Fruit fly (Drosophila melanogaster): ENCODE results near the gene Rpp14b.
A peak's percentile ranks its signal among the peaks of the same experiment; 100 is the strongest.

Rpp14b gene

DNA sequence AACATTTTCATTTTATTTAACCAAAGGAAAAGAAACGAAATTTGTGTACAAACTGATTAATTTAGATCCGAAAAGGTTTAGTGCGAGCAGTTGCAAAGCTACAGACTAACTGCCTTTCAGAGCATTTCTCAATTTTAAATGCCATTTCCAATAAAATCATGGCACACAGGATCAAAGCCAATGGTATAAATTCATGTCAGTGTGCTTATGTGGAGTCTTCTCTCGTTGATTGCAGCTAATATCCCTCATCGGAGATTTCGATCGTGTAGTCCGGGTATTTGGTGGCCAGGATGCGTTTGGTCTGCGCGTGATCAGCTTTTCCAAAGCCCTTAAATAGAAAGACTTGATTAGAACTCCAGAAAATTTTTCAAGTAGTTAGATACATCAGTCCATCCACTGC is 17.1 kb upstream of the Rpp14b start, which contains the start of gene janB:
janB (minus strand) TSS at position 101 of the 400 bp plus-strand sequence.
- TF ChIP-seq CTCF (optimal IDR thresholded peaks at IDR 0.05) (no peak), CG8478 (optimal IDR thresholded peaks at IDR 0.05) (no peak)

DNA sequence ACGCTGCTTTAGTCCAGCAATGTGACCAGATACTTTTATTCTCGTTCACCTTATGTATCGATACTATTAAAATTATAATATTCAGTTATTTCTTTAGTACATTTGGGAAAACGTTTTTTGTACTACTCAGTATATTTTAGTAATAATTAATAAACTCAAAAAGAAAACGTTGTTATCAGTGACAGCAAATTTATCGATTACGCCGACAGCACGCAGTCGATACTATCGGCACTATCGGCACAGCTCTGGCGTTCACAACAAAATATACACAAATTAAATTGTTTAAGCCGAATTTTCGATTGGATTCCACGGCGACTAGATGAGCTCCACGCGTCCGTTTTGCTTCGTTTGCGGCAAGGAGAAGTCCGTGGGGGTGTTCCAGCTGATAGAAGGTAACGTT is 16.3 kb upstream of the Rpp14b start, which contains the start of the genes janA, Sry-alpha and Sry-beta:
janA (minus strand) TSS at position 40 of the 400 bp plus-strand sequence.
Sry-alpha (plus strand) TSS at position 226 of the 400 bp plus-strand sequence.
Sry-beta (plus strand) TSS at position 226 of the 400 bp plus-strand sequence.
- no peak for TF ChIP-seq CG8478 (optimal IDR thresholded peaks at IDR 0.05)
- no peak for TF ChIP-seq CTCF (optimal IDR thresholded peaks at IDR 0.05)

DNA sequence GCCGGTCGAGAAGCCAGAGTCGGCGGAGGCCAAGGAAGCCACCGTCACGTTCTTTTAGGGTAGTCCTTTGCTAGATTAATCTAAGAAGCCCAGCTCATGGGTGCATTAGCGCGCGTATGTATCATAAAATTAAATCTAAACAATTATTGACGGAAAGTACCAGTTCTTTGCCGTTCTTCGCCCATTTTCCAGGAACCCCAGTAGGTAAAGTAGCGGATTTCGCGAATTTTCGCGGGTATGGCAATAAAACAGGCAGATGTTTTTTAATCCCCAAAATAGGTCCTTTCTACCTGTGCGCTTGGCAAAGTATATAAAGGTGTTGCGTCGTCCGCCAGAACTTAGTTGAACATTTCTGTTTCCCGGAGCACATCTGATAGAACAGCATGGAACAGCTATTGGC is 14.9 kb upstream of the Rpp14b start:
- TF ChIP-seq CTCF (optimal IDR thresholded peaks at IDR 0.05) (no peak), CG8478 (optimal IDR thresholded peaks at IDR 0.05) (no peak)

DNA sequence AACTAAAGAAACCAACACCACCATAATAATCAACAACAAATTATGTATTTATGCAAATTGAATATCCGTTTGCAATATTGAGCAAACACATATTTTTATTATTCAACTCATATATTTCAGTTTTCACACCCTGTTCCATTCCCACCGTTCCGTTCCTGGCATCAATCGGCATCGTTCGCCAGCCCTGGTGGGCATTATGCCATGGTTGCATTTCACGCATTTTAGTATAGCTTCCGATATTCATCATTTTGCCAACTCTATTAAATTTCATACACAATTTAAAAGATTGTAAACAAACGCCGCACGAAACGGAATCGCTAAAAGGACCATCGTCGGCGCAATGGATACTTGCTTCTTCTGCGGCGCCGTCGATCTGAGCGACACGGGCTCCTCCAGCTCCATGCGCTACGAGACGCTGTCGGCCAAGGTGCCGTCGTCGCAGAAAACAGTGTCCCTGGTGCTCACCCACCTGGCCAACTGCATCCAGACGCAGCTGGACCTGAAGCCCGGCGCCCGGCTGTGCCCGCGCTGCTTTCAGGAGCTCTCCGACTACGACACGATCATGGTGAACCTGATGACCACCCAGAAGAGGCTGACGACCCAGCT is 12.5 kb upstream of the Rpp14b start, which contains the start of gene Sry-delta:
Sry-delta (plus strand) TSS at position 203 of the 606 bp plus-strand sequence.
- TF ChIP-seq CG8478 (optimal IDR thresholded peaks at IDR 0.05) = no peak
- TF ChIP-seq CTCF (optimal IDR thresholded peaks at IDR 0.05) = peak; percentile 10 to 34

DNA sequence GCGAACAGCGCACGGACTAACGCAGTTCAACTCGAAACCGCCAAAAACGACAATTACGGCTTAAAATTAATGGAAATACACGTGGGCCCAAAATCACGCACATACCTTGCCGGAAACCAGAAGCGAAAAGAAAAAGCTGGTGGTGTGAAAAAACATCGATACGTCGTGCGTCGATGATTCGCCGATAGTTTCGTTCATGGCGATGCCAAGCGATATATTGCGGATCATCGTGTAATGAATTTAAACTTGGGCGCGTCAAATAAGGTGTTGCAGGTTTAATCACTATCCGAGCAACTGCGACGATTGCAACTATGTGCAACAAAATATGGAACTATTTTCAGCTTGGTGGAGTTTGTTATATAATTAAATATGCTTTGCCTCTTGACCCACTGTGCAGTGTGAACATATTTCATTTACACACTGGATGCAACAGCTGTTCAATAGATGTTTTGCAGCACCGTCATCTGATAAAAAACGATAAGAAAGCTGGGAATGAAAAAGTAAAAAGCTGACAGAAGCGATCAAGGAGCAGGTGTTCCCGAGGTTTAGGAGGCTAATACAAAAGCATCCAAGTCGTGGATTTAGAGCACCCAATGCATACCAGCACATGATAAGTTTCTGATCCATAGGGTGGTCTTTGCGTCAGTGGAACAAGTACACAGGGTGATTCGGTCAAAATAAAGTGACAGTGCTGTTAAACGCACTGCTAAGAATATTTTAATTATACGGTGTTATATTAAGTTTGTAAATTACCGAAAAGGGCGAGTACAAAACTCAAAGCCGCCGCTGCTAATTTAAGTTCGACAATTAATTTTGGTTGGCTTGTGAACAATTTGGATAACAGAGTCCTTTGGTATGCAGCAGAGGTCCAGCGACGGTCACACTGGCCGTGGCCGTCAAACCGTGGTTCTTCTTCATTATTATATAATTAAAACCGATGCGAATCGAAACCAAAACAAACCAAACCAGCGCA is 9.4 kb upstream of the Rpp14b start, which contains the start of the genes RpL32 and CG7943:
RpL32 (minus strand) TSS at position 133 of the 973 bp plus-strand sequence.
CG7943 (plus strand) TSS at position 442 of the 973 bp plus-strand sequence.
- TF ChIP-seq CTCF (optimal IDR thresholded peaks at IDR 0.05) (peak in 1 of 2 experiments; percentile 41), CG8478 (optimal IDR thresholded peaks at IDR 0.05) (no peak)

DNA sequence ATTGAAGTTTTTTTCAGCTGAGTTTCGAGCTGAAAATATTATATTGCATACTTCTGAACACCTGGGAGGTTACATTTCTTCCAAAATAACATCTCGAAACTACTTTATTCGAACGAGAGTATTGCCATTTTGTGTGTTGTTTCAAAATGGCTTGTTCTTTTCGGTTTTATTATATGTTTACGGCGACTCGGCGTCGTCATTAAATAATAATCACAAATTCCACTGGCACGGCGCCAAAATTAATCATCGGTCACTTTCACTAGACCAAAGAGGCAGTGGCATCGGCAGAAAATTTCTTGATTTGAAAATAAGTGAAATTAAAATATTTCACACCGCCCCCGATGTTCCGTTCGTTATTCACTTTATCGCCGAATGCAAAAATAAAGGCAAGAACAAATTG is 5.3 kb upstream of the Rpp14b start:
- no peak for TF ChIP-seq CTCF (optimal IDR thresholded peaks at IDR 0.05)
- no peak for TF ChIP-seq CG8478 (optimal IDR thresholded peaks at IDR 0.05)

DNA sequence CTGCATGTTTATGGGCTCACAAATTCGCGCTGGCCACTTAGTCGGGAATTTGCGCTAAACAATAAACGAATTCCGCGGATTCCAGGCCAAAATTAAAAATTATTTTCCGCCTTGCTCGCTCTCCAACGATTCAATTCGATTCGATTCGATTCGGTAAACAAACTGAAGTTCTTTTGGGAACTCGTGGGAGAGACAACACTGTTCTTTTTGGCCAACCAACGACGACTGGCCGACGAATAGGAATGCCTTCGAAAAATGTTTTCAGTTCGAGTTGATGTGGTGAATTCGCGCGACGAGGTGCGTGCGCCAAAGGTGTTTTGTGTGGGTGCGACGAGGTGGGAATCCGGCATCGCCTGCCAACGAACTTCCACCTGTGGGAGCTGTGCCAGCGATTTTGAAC is 3.8 kb upstream of the Rpp14b start, which contains the start of gene CG15528:
CG15528 (minus strand) TSS at position 180 of the 400 bp plus-strand sequence.
- TF ChIP-seq CTCF (optimal IDR thresholded peaks at IDR 0.05) = no peak
- no peak for TF ChIP-seq CG8478 (optimal IDR thresholded peaks at IDR 0.05)

DNA sequence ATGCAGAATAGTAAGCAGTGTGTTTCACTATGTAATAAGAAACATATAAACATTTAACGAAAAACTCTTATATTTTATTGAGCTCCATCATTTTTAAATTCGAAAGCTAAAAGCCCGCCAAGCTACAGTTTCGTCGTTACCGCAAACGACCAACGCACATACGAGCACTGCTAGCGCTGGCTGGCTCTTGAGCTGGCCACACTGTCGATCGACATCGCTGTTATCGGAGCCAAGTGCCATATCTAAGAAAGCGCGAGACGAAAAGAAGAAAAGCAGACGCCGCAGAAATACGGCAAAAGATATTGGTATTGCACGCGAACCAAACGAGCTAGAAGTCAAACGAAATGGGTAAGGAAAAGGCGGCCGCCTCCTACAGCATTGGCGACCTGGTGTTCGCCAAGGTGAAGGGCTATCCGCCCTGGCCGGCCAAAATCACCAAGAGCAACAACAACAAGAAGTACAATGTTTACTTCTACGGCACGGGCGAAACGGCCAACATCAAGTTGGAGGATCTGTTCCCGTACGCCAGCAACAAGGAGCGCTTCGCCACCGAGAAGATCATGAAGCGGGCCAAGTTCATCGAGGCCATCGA is 3.2 kb upstream of the Rpp14b start, which contains the start of gene Jasper:
Jasper (plus strand) TSS at position 60 of the 592 bp plus-strand sequence.
- TF ChIP-seq CG8478 (optimal IDR thresholded peaks at IDR 0.05) (no peak), CTCF (optimal IDR thresholded peaks at IDR 0.05) (peak; percentile 10 to 43)

DNA sequence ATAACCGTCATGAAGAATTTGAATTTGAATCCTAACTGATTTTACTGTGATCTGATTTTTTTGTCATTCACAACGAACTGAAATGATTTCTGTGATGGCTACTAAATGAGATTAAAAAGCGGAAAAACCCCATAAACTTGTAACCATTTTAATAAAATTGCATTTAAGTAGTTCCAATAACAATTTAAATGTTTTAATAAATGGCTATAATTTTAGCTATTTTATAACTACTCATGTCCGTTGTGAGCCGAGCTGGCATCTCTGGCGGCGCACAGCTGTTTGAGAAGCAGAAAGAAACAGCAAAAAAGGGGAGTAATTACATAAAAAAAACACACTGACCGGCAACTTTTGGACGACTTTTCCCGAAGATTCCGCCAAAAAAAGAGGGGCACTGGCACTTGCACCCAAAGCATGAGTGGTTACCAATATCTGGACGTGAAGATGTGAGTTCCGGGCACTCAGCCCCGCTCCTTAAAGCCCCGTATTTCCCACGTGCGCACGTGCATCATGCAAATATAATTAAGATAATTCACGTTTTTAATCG is 907 bp downstream of the Rpp14b start, which contains the start of the genes CG7950 and Rpp14a:
CG7950 (plus strand) TSS at position 268 of the 544 bp plus-strand sequence.
Rpp14a (plus strand) TSS at position 268 of the 544 bp plus-strand sequence.
- TF ChIP-seq CG8478 (optimal IDR thresholded peaks at IDR 0.05) (no peak), CTCF (optimal IDR thresholded peaks at IDR 0.05) (no peak)

DNA sequence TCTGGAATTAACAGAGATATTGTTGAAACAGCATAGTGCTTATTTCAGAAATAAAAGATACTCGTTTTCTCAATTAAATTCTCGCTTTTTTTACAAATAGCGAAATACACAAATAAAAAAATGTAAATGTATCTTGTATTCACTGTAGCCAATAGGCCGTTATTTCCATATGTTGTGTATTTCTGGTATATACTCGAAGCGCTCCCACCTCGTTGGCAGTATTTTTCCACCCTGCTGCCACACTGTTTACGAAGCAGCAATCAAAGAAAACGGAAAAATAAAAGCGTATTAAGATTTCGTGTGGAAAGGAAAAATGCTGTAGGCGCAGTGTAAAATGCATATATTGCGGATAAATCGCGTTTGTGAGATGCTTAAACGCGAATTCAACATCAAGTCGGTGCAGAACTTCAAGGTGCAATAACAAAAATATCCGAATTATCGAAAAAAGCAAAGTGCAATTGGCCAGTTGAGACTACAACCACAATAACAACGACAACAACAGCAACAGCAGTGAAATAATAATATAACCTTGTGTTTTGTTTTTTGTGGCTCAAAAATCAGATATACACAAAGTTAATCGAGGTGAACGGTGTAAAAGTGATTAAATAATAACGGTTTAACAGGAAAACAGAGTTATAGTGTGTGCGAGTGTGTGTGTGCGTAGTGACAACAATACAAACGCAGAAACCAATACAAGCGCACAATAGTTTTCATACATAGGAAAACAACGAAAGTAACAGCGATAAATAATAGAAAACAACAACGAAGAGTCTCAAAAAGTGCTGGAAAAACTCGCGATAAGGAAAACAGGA is 2.5 kb downstream of the Rpp14b start, which contains the start of gene sima:
sima (plus strand) TSS at position 255 of the 812 bp plus-strand sequence.
- TF ChIP-seq CTCF (optimal IDR thresholded peaks at IDR 0.05) (peak in 1 of 2 experiments; percentile 20), CG8478 (optimal IDR thresholded peaks at IDR 0.05) (no peak)

DNA sequence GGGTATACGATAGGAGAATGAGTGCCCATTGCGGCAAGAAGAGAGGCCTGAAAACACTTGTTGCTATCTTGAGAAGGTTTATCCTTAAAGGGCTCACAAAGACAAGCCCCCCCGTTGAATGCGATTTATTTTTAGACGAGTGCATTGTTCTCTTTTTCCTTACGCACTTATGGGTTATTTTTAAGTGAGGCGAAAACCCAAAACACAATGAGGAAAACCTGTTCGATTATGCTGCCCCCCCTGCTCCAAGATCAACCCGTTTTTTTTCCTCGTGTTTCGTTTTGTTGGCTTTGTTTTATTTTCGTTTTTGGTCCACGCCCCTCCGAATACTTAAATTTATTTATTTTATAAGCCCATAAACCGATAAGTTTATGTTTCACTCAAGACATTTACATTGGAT is 4.2 kb downstream of the Rpp14b start:
- no peak for TF ChIP-seq CG8478 (optimal IDR thresholded peaks at IDR 0.05)
- TF ChIP-seq CTCF (optimal IDR thresholded peaks at IDR 0.05) = no peak

DNA sequence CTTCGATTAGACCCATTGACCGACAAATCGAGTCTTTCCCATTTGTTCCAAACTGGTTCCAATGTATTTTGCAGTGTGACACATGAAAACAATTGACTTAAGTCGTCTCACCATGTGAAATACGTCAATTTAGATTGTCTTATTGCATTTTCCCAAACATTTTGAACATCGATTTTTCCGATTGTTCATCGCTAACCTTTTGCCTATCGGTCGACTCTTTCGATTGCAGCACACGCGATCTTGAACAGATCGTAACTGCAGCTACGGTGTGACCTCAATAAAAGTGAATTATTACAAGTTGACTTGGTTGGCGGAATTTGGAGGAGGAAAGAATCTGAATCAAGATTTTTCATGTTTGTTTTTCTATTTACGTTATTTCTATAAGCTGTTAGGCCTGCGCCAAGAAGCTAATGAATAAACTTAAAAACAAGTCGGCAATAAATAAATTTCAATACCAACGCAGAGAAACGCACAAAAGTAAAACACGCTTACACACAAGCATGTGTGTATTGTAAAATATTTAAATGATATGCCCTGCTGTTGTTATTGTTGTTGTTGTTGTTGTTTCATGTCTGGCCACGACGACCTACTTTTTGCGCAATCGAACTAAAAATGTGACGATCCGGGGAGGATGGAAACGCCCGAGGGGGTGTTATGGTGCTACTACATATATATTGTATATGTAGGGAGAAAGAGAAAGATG is 4.8 kb downstream of the Rpp14b start:
- TF ChIP-seq CTCF (optimal IDR thresholded peaks at IDR 0.05) = no peak
- TF ChIP-seq CG8478 (optimal IDR thresholded peaks at IDR 0.05) = no peak

DNA sequence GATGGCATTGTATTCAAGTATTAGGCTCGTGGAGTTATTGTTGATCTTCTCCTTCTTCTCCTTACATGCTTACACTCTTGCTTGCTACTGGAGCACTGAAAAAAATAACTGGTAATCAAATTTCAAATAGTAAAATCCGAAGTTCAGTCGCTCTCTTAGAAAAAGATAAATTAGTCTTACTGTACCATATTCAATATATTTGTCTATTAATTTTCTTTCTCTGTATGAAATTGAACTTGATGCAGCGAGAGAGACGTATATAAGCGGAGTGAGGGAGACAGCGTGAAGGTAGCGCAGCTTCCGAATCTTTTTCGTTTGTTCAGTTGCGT is 5.4 kb downstream of the Rpp14b start:
- no peak for TF ChIP-seq CG8478 (optimal IDR thresholded peaks at IDR 0.05)
- TF ChIP-seq CTCF (optimal IDR thresholded peaks at IDR 0.05) = no peak

All from S2 (cell line).